Worm (Caenorhabditis elegans) whole organism, young adult: ENCODE results near the gene ceh-21.

Source experiments
- F37B4.10 ChIP-seq: fragments of 200-800 bp; sonication (Bioruptor generic); IDR thresholded peaks from 2 replicates; pipeline ENCODE4 v1.3.6; 2022; ENCODE audit warnings: missing genetic modification characterization, missing compliant biosample characterization
- ama-1 ChIP-seq, 3 experiments: fragments of 150-350 bp in 1 of 3; sonication (generic microtip) in 2 of 3; optimal IDR thresholded peaks; 2 replicates each; lab custom pipeline; 2014 to 2018; ENCODE audit warnings: missing biosample characterization in 2 of 3, missing genetic modification characterization in 2 of 3, missing genetic modification reagents in 2 of 3
- hmg-20 ChIP-seq: fragments of 200-800 bp; sonication (Bioruptor generic); IDR thresholded peaks from 2 replicates; pipeline ENCODE4 v1.3.6; 2022; ENCODE audit warnings: missing genetic modification reagents, missing genetic modification characterization, missing compliant biosample characterization
- hrde-1 ChIP-seq: sonication (generic microtip); optimal IDR thresholded peaks from 2 replicates; lab custom pipeline; 2016; ENCODE audit warnings: missing genetic modification characterization, mild to moderate bottlenecking, missing compliant biosample characterization, moderate library complexity, missing genotype, missing genetic modification reagents, borderline replicate concordance
- lin-35 ChIP-seq, 3 experiments: fragments of 150-350 bp in 2 of 3; sonication (generic microtip) in 1 of 3; optimal IDR thresholded peaks; 2 replicates each; lab custom pipeline; 2014 to 2018; ENCODE audit warnings: missing biosample characterization in 3 of 3, missing genetic modification characterization in 3 of 3, missing genetic modification reagents in 3 of 3
- madf-6 ChIP-seq: fragments of 200-800 bp; sonication (Bioruptor generic); IDR thresholded peaks from 2 replicates; pipeline ENCODE4 v1.3.6; 2022; ENCODE audit warnings: missing genetic modification reagents, missing genetic modification characterization, missing compliant biosample characterization
- repo-1 ChIP-seq: sonication (generic microtip); optimal IDR thresholded peaks from 2 replicates; lab custom pipeline; 2017; ENCODE audit warnings: mild to moderate bottlenecking, missing genetic modification characterization, missing compliant biosample characterization
- snpc-4 ChIP-seq, 5 experiments: fragments of 150-350 bp in 1 of 5; sonication (generic microtip) in 4 of 5; optimal IDR thresholded peaks; 2 replicates each; lab custom pipeline; 2014 to 2018; ENCODE audit warnings: missing genetic modification characterization in 5 of 5, missing biosample characterization in 3 of 5, antibody characterized with exemption in 2 of 5, mild to moderate bottlenecking in 2 of 5, missing compliant biosample characterization in 2 of 5, missing genotype in 2 of 5, moderate library complexity in 2 of 5, missing genetic modification reagents in 1 of 5

- no peak for TF ChIP-seq snpc-4 (GFP tag; optimal IDR thresholded peaks at IDR 0.05; lab: Kevin White, UChicago)
- TF ChIP-seq snpc-4 (tag; optimal IDR thresholded peaks at IDR 0.05; lab: Kevin White, UChicago), result no peak
- no peak for TF ChIP-seq repo-1
- no peak for TF ChIP-seq ama-1 (optimal IDR thresholded peaks at IDR 0.05; lab: Kevin White, UChicago)
- TF ChIP-seq ama-1 (GFP tag; optimal IDR thresholded peaks at IDR 0.05; lab: Kevin White, UChicago), result no peak
- no peak for TF ChIP-seq madf-6 (GFP tag; lab: Robert Waterston, UW)
- no peak for TF ChIP-seq lin-35 (GFP tag; optimal IDR thresholded peaks at IDR 0.05; lab: Kevin White, UChicago)
- TF ChIP-seq hrde-1 (tag; lab: Kevin White, UChicago), result no peak
- TF ChIP-seq hmg-20, result no peak
- no peak for TF ChIP-seq F37B4.10 (GFP tag; lab: Robert Waterston, UW)
Measured at ce11 chrX:1860422-1860821, 7.9 kb upstream of the ceh-21 start, which contains the start of gene T26C11.8.
